Worm (Caenorhabditis elegans): ENCODE results near the gene unc-96.

unc-96 gene

ce11 chrX:581754-582153, 39.3 kb downstream of the unc-96 start:
- TF ChIP-seq lin-11 (tag; optimal IDR thresholded peaks at IDR 0.05) (no peak), ceh-2 (tag; optimal IDR thresholded peaks at IDR 0.05) (no peak), ceh-14 (tag; optimal IDR thresholded peaks at IDR 0.05) (no peak), ceh-18 (tag; optimal IDR thresholded peaks at IDR 0.05) (no peak), ref-2 (tag; optimal IDR thresholded peaks at IDR 0.05) (no peak), ahr-1 (tag; optimal IDR thresholded peaks at IDR 0.05) (no peak), sox-2 (GFP tag; IDR thresholded peaks at IDR 0.05) (no peak), lim-6 (tag; optimal IDR thresholded peaks at IDR 0.05) (no peak), hlh-15 (tag; optimal IDR thresholded peaks at IDR 0.05) (no peak), unc-86 (tag; optimal IDR thresholded peaks at IDR 0.05) (no peak), fax-1 (tag; optimal IDR thresholded peaks at IDR 0.05) (no peak), ceh-30 (tag; optimal IDR thresholded peaks at IDR 0.05) (no peak)

- TF ChIP-seq gmeb-2 (tag; optimal IDR thresholded peaks at IDR 0.05) = no peak
- no peak for TF ChIP-seq pros-1 (tag; optimal IDR thresholded peaks at IDR 0.05)
- no peak for TF ChIP-seq fax-1 (tag; optimal IDR thresholded peaks at IDR 0.05)
- no peak for TF ChIP-seq sox-4 (tag; optimal IDR thresholded peaks at IDR 0.05)
- no peak for TF ChIP-seq ceh-9 (tag; optimal IDR thresholded peaks at IDR 0.05)
- TF ChIP-seq ztf-16 (tag; optimal IDR thresholded peaks at IDR 0.05) = no peak
- no peak for TF ChIP-seq unc-3 (GFP tag; conservative IDR thresholded peaks at IDR 0.05)
- no peak for TF ChIP-seq unc-3 (tag; optimal IDR thresholded peaks at IDR 0.05)
- TF ChIP-seq ceh-31 (tag; optimal IDR thresholded peaks at IDR 0.05) = no peak
- TF ChIP-seq ceh-14 (tag; optimal IDR thresholded peaks at IDR 0.05) = no peak
- no peak for TF ChIP-seq fkh-10 (GFP tag; optimal IDR thresholded peaks at IDR 0.05)
- TF ChIP-seq K02D7.2 (tag; optimal IDR thresholded peaks at IDR 0.05) = no peak
- TF ChIP-seq hlh-8 (tag; optimal IDR thresholded peaks at IDR 0.05) = no peak
- no peak for TF ChIP-seq lin-11 (tag; optimal IDR thresholded peaks at IDR 0.05)
- no peak for TF ChIP-seq ceh-2 (tag; optimal IDR thresholded peaks at IDR 0.05)
- TF ChIP-seq F13H6.1 (tag; optimal IDR thresholded peaks at IDR 0.05) = no peak
- no peak for TF ChIP-seq ceh-24 (tag; optimal IDR thresholded peaks at IDR 0.05)
- no peak for TF ChIP-seq tbx-2 (tag; optimal IDR thresholded peaks at IDR 0.05)
- no peak for TF ChIP-seq fkh-6 (tag; optimal IDR thresholded peaks at IDR 0.05)
- TF ChIP-seq ttx-3 (tag; optimal IDR thresholded peaks at IDR 0.05) = no peak
- no peak for TF ChIP-seq nhr-11 (tag; optimal IDR thresholded peaks at IDR 0.05)
Measured at ce11 chrX:575084-575483, 46.0 kb downstream of the unc-96 start.

- TF ChIP-seq unc-55 (GFP tag; optimal IDR thresholded peaks at IDR 0.05) = no peak
Measured at ce11 chrX:573270-573669, 47.8 kb downstream of the unc-96 start.

- TF ChIP-seq unc-42 (tag; optimal IDR thresholded peaks at IDR 0.05) = no peak
- TF ChIP-seq elt-4 (tag; optimal IDR thresholded peaks at IDR 0.05) = no peak
- no peak for TF ChIP-seq fkh-10 (GFP tag; optimal IDR thresholded peaks at IDR 0.05)
- no peak for TF ChIP-seq syd-9 (tag; optimal IDR thresholded peaks at IDR 0.05)
- no peak for TF ChIP-seq hlh-13 (GFP tag; optimal IDR thresholded peaks at IDR 0.05)
- TF ChIP-seq ceh-34 (tag; optimal IDR thresholded peaks at IDR 0.05) = no peak
- no peak for TF ChIP-seq ceh-31 (tag; optimal IDR thresholded peaks at IDR 0.05)
- TF ChIP-seq mec-3 (tag; optimal IDR thresholded peaks at IDR 0.05; ENCODE audit: borderline replicate concordance) = no peak
Measured at ce11 chrX:572601-573000, 48.5 kb downstream of the unc-96 start, which contains the start of gene mrp-2. Gene mrp-2, minus strand, starts transcription at chrX:572701.

- TF ChIP-seq hlh-8 (tag; optimal IDR thresholded peaks at IDR 0.05) (no peak), C08G9.2 (tag; optimal IDR thresholded peaks at IDR 0.05) (no peak), hlh-13 (GFP tag; optimal IDR thresholded peaks at IDR 0.05) (no peak), ceh-22 (tag; optimal IDR thresholded peaks at IDR 0.05) (no peak), elt-2 (tag; optimal IDR thresholded peaks at IDR 0.05) (no peak), syd-9 (tag; optimal IDR thresholded peaks at IDR 0.05) (no peak), ceh-34 (tag; optimal IDR thresholded peaks at IDR 0.05) (no peak)
Measured at ce11 chrX:571367-571766, 49.7 kb downstream of the unc-96 start.
